Fruit fly (Drosophila melanogaster): Measurements from ENCODE around the gene squ.

Gene squ

DNA sequence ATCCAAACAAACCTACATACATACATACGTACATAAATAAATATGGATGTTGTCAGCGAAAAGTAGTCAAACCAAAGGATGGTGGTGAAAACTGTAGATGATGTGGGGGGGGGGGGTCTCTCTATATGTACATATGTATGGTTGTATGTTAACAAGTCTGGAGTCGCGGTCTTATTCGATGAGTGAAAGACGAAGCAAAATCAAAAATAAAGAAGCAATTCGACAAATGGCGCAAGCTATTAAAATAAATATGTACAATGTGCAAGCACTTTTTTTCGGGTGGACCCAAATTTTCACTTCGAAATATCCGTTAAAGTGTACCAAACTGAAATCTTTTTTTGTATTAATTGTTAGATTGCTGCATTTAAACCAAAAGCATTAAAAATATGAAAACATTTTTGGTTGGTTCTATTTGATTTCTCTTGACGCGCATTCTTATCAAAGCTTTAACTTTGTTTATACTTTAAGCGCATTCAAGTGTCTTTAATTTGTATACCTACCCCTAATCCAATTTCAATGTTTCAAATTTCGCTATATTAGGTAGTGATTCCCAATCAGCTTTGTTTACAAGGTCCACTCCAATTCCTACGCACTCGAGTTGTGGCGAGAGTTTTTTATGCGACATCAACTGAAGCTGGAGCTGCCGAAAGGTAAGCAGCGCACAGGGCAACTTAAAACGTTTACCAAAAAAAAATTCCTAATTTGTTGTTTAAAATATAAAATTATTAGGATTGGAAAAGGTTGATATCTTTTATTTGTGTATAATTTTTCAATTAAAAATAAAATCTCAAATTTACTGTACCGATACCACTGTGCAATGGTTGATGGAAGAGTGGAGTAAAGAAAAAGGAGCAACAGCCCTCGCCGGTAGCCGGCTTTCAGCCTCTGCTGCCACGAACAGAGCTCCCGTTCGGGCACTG, 4.4 kb downstream of the squ start, which contains the start of gene CG31807 (continued):
- TF ChIP-seq CG3407 (GFP tag; optimal IDR thresholded peaks at IDR 0.05) (peak; percentile 75), CG10321 (GFP tag; IDR thresholded peaks at IDR 0.05) (no peak), TFAM (GFP tag; optimal IDR thresholded peaks at IDR 0.05) (no peak), Max (GFP tag; optimal IDR thresholded peaks at IDR 0.05) (peak; percentile 14), sisA (GFP tag; IDR thresholded peaks at IDR 0.05) (peak; percentile 41), wek (GFP tag; optimal IDR thresholded peaks at IDR 0.05) (no peak), kay (GFP tag; optimal IDR thresholded peaks at IDR 0.05) (no peak), CG12391 (tag; optimal IDR thresholded peaks at IDR 0.05) (peak; percentile 84), CG6254 (GFP tag; optimal IDR thresholded peaks at IDR 0.05) (peak; percentile 53), ase (GFP tag; IDR thresholded peaks at IDR 0.05) (peak; percentile 28; the same call in 1 of the 3 replicates), Dad (GFP tag; optimal IDR thresholded peaks at IDR 0.05) (peak; percentile 19), sqz (GFP tag; optimal IDR thresholded peaks at IDR 0.05) (peak; percentile 59), Dip2 (GFP tag; IDR thresholded peaks at IDR 0.05) (no peak), CG7839 (tag; optimal IDR thresholded peaks at IDR 0.05) (peak; percentile 80), dmrt99B (tag; optimal IDR thresholded peaks at IDR 0.05) (peak; percentile 64), CG15601 (tag; optimal IDR thresholded peaks at IDR 0.05) (peak; percentile 55), CG11456 (GFP tag; IDR thresholded peaks at IDR 0.05) (no peak), tgo (GFP tag; IDR thresholded peaks at IDR 0.05) (no peak; the same call in 1 of the 3 replicates), fd64A (GFP tag; optimal IDR thresholded peaks at IDR 0.05) (no peak), CG10267 (tag; optimal IDR thresholded peaks at IDR 0.05) (peak; percentile 4), B-H1 (GFP tag; IDR thresholded peaks at IDR 0.05) (no peak; the same call in 2 of the 3 replicates), ftz-f1 (GFP tag; optimal IDR thresholded peaks at IDR 0.05) (no peak), amos (GFP tag; IDR thresholded peaks at IDR 0.05; ENCODE audit: partially characterized antibody) (no peak), seq (GFP tag; IDR thresholded peaks at IDR 0.05) (peak; percentile 69), zen (tag; optimal IDR thresholded peaks at IDR 0.05) (no peak), z (GFP tag; IDR thresholded peaks at IDR 0.05) (no peak), cad (GFP tag; optimal IDR thresholded peaks at IDR 0.05) (no peak), CG13123 (GFP tag; optimal IDR thresholded peaks at IDR 0.05) (no peak), odd (GFP tag; optimal IDR thresholded peaks at IDR 0.05) (peak; percentile 76), tap (tag; optimal IDR thresholded peaks at IDR 0.05) (peak; percentile 50), CG1233 (GFP tag; optimal IDR thresholded peaks at IDR 0.05) (peak; percentile 57), mam (GFP tag; optimal IDR thresholded peaks at IDR 0.05) (peak; percentile 58), chif (GFP tag; optimal IDR thresholded peaks at IDR 0.05) (peak; percentile 30 to 63), Rx (GFP tag; IDR thresholded peaks at IDR 0.05) (no peak), Lpt (GFP tag; optimal IDR thresholded peaks at IDR 0.05) (no peak), CG4730 (GFP tag; IDR thresholded peaks at IDR 0.05) (peak; percentile 52), Kr (GFP tag; optimal IDR thresholded peaks at IDR 0.05) (no peak), CG31365 (tag; optimal IDR thresholded peaks at IDR 0.05) (no peak), Atf3 (GFP tag; optimal IDR thresholded peaks at IDR 0.05) (peak; percentile 51), Ada2b (GFP tag; IDR thresholded peaks at IDR 0.05) (peak; percentile 29), Lim3 (GFP tag; IDR thresholded peaks at IDR 0.05) (no peak), CG17361 (GFP tag; IDR thresholded peaks at IDR 0.05) (peak; percentile 86), H2.0 (GFP tag; IDR thresholded peaks at IDR 0.05) (0 out of 2 replicates have a peak, but pooled peaks have one; percentile 3), Vsx1 (GFP tag; optimal IDR thresholded peaks at IDR 0.05) (peak; percentile 67), CG4282 (GFP tag; optimal IDR thresholded peaks at IDR 0.05) (peak; percentile 61), CG10274 (GFP tag; optimal IDR thresholded peaks at IDR 0.05) (peak; percentile 5), ATbp (GFP tag; optimal IDR thresholded peaks at IDR 0.05) (peak; percentile 90), CG32767 (GFP tag; IDR thresholded peaks at IDR 0.05) (no peak), klu (GFP tag; IDR thresholded peaks at IDR 0.05) (no peak), Rfx (GFP tag; IDR thresholded peaks at IDR 0.05) (peak; percentile 37)

All from whole organism, embryonic.